Worm (Caenorhabditis elegans) whole organism, early embryonic: ENCODE measurements around the gene ceh-74.

Source experiments
- B0310.2 ChIP-seq: sonication (generic microtip); optimal IDR thresholded peaks from 2 replicates; lab custom pipeline; 2016; ENCODE audit warnings: mild to moderate bottlenecking, missing genetic modification characterization, missing compliant biosample characterization
- F13C5.2 ChIP-seq: sonication (generic microtip); optimal IDR thresholded peaks from 2 replicates; lab custom pipeline; 2017; ENCODE audit warnings: mild to moderate bottlenecking, missing genetic modification characterization, inconsistent platforms, missing compliant biosample characterization
- aly-1 ChIP-seq: sonication (generic microtip); optimal IDR thresholded peaks from 2 replicates; lab custom pipeline; 2016; ENCODE audit warnings: missing genetic modification characterization, missing compliant biosample characterization
- ama-1 ChIP-seq: fragments of 150-350 bp; optimal IDR thresholded peaks from 2 replicates; lab custom pipeline; 2014
- ceh-36 ChIP-seq: sonication (generic microtip); optimal IDR thresholded peaks from 2 replicates; lab custom pipeline; 2016; ENCODE audit warnings: missing genetic modification characterization, inconsistent platforms, missing compliant biosample characterization
- ets-7 ChIP-seq: sonication (generic microtip); optimal IDR thresholded peaks from 2 replicates; lab custom pipeline; 2016; ENCODE audit warnings: missing genotype, missing genetic modification characterization, missing compliant biosample characterization
- flt-1 ChIP-seq: fragments of 200-800 bp; sonication (Bioruptor generic); IDR thresholded peaks from 2 replicates; pipeline ENCODE4 v1.3.6; 2022; ENCODE audit warnings: missing genetic modification characterization, missing compliant biosample characterization
- hmbx-1 ChIP-seq: sonication (generic microtip); optimal IDR thresholded peaks from 2 replicates; lab custom pipeline; 2016; ENCODE audit warnings: mild to moderate bottlenecking, missing genetic modification characterization, missing compliant biosample characterization
- hmg-4 ChIP-seq: fragments of 200-800 bp; sonication (Bioruptor generic); optimal IDR thresholded peaks from 2 replicates; lab custom pipeline; 2018; ENCODE audit warnings: mild to moderate bottlenecking, missing genetic modification characterization, missing compliant biosample characterization
- hnd-1 ChIP-seq: sonication (generic microtip); optimal IDR thresholded peaks from 2 replicates; lab custom pipeline; 2016; ENCODE audit warnings: missing genetic modification characterization, missing compliant biosample characterization
- pes-1 ChIP-seq: fragments of 200-800 bp; sonication (Bioruptor generic); IDR thresholded peaks from 2 replicates; pipeline ENCODE4 v1.3.6; 2022; ENCODE audit warnings: missing genetic modification reagents, missing genetic modification characterization, missing compliant biosample characterization
- sea-1 ChIP-seq: fragments of 200-800 bp; sonication (Bioruptor generic); conservative IDR thresholded peaks from 2 replicates; pipeline ENCODE4 v1.3.6; 2022; ENCODE audit warnings: missing genetic modification characterization, missing compliant biosample characterization
- tbx-11 ChIP-seq: fragments of 200-800 bp; sonication (Bioruptor generic); IDR thresholded peaks from 2 replicates; pipeline ENCODE4 v1.3.6; 2022; ENCODE audit warnings: missing genetic modification characterization, missing compliant biosample characterization
- tbx-37 ChIP-seq: fragments of 200-800 bp; sonication (Bioruptor generic); conservative IDR thresholded peaks from 2 replicates; pipeline ENCODE4 v1.3.6; 2022; ENCODE audit warnings: missing genetic modification reagents, missing genetic modification characterization, missing compliant biosample characterization

DNA sequence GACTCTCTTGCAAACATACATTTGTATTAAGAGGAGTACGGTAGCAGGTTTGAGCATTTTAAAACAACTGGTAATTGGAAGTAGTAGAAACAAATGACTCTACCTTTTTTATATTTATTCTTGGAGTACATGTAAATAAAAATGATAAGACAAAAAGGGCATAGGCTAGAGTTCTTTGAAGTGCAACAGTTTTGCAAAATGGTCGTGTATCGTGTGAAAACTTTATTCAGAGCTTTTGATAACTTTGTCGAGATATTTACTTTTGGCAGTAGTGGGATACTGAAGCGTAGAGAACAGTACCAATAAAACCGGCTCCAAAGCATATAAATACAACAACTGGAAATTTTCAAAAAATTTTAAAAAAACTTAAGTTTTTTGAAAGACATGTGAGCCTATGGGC lies 11.2 kb upstream of the ceh-74 start, which contains the start of gene cest-1.1:
- TF ChIP-seq pes-1 (GFP tag; lab: Robert Waterston, UW): no peak
- TF ChIP-seq ama-1 (lab: Kevin White, UChicago): no peak
- TF ChIP-seq B0310.2: no peak
- TF ChIP-seq ets-7 (tag; lab: Kevin White, UChicago): no peak
- TF ChIP-seq tbx-37 (GFP tag; lab: Robert Waterston, UW): no peak
- no peak for TF ChIP-seq hmg-4 (GFP tag; lab: Kevin White, UChicago)
- TF ChIP-seq sea-1 (GFP tag; lab: Robert Waterston, UW): no peak
- no peak for TF ChIP-seq hnd-1
- no peak for TF ChIP-seq F13C5.2 (tag; lab: Kevin White, UChicago)
- TF ChIP-seq hmbx-1 (tag; lab: Kevin White, UChicago): no peak
- TF ChIP-seq tbx-11 (GFP tag; lab: Robert Waterston, UW): no peak
- no peak for TF ChIP-seq flt-1 (GFP tag; lab: Robert Waterston, UW)
- no peak for TF ChIP-seq ceh-36 (tag; lab: Kevin White, UChicago)
- no peak for TF ChIP-seq aly-1 (tag; lab: Kevin White, UChicago)
